Worm (Caenorhabditis elegans) whole organism, L1 larva: ENCODE measurements around the gene C24H10.2.

ENCODE experiments used
- C34B4.2 ChIP-seq: sonication (generic microtip); optimal IDR thresholded peaks from 2 replicates; lab custom pipeline; 2017; ENCODE audit warnings: mild to moderate bottlenecking, missing genetic modification characterization, missing compliant biosample characterization
- F16B12.6 ChIP-seq: fragments of 150-350 bp; optimal IDR thresholded peaks from 2 replicates; lab custom pipeline; 2014; ENCODE audit warnings: missing biosample characterization, missing genetic modification characterization
- Y116A8C.19 ChIP-seq: sonication (generic microtip); optimal IDR thresholded peaks from 2 replicates; lab custom pipeline; 2016; ENCODE audit warnings: missing compliant biosample characterization, missing genetic modification characterization, borderline replicate concordance
- aha-1 ChIP-seq: fragments of 150-350 bp; optimal IDR thresholded peaks from 2 replicates; lab custom pipeline; 2014; ENCODE audit warnings: missing biosample characterization, missing genetic modification characterization
- aly-2 ChIP-seq: fragments of 150-350 bp; optimal IDR thresholded peaks from 2 replicates; lab custom pipeline; 2014; ENCODE audit warnings: missing biosample characterization, missing genetic modification characterization
- ama-1 ChIP-seq: fragments of 150-350 bp; optimal IDR thresholded peaks from 2 replicates; lab custom pipeline; 2014
- blmp-1 ChIP-seq: fragments of 150-350 bp; optimal IDR thresholded peaks from 2 replicates; lab custom pipeline; 2014; ENCODE audit warnings: missing biosample characterization, missing genetic modification characterization
- ceh-63 ChIP-seq: fragments of 200-800 bp; sonication (Bioruptor generic); optimal IDR thresholded peaks from 2 replicates; lab custom pipeline; 2018; ENCODE audit warnings: mild to moderate bottlenecking, missing genetic modification characterization, missing compliant biosample characterization
- ceh-88 ChIP-seq: fragments of 200-800 bp; sonication (Bioruptor generic); IDR thresholded peaks from 2 replicates; pipeline ENCODE4 v1.3.6; 2022; ENCODE audit warnings: missing genetic modification characterization, missing compliant biosample characterization
- ceh-90 ChIP-seq: sonication (generic microtip); optimal IDR thresholded peaks from 2 replicates; lab custom pipeline; 2016; ENCODE audit warnings: missing genetic modification characterization, missing compliant biosample characterization
- dsc-1 ChIP-seq: sonication (generic microtip); optimal IDR thresholded peaks from 2 replicates; lab custom pipeline; 2016; ENCODE audit warnings: mild to moderate bottlenecking, missing genetic modification characterization, missing compliant biosample characterization
- efl-3 ChIP-seq: fragments of 200-800 bp; sonication (Bioruptor generic); optimal IDR thresholded peaks from 2 replicates; lab custom pipeline; 2018; ENCODE audit warnings: mild to moderate bottlenecking, missing genetic modification characterization, missing compliant biosample characterization
- egl-13 ChIP-seq: sonication (generic microtip); optimal IDR thresholded peaks from 2 replicates; lab custom pipeline; 2016; ENCODE audit warnings: missing genotype, missing genetic modification reagents, missing genetic modification characterization, missing compliant biosample characterization
- elt-3 ChIP-seq, 6 experiments: fragments of 150-350 bp in 1 of 6; sonication (generic microtip); optimal IDR thresholded peaks; 2 replicates each; lab custom pipeline; 2017 to 2018; ENCODE audit warnings: missing biosample characterization in 6 of 6, missing genetic modification characterization in 6 of 6, inconsistent platforms in 1 of 6
- fkh-10 ChIP-seq: sonication (generic microtip); optimal IDR thresholded peaks from 2 replicates; lab custom pipeline; 2017; ENCODE audit warnings: missing biosample characterization, missing genetic modification reagents, missing genetic modification characterization
- fkh-4 ChIP-seq: sonication (generic microtip); optimal IDR thresholded peaks from 2 replicates; lab custom pipeline; 2016; ENCODE audit warnings: missing compliant biosample characterization, missing genetic modification characterization, borderline replicate concordance
- fos-1 ChIP-seq: fragments of 150-350 bp; optimal IDR thresholded peaks from 2 replicates; lab custom pipeline; 2014; ENCODE audit warnings: missing biosample characterization, missing genetic modification characterization
- grh-1 ChIP-seq: fragments of 200-800 bp; sonication (Bioruptor generic); IDR thresholded peaks from 2 replicates; pipeline ENCODE4 v1.3.6; 2022; ENCODE audit warnings: missing genetic modification reagents, missing genetic modification characterization, missing compliant biosample characterization
- hlh-17 ChIP-seq: fragments of 200-800 bp; sonication (Bioruptor generic); optimal IDR thresholded peaks from 2 replicates; lab custom pipeline; 2018; ENCODE audit warnings: missing genetic modification characterization, mild to moderate bottlenecking, missing compliant biosample characterization, moderate library complexity, borderline replicate concordance
- hlh-4 ChIP-seq: sonication (generic microtip); optimal IDR thresholded peaks from 2 replicates; lab custom pipeline; 2016; ENCODE audit warnings: mild to moderate bottlenecking, missing genetic modification characterization, missing compliant biosample characterization
- hpl-2 ChIP-seq: fragments of 150-350 bp; optimal IDR thresholded peaks from 2 replicates; lab custom pipeline; 2014; ENCODE audit warnings: missing biosample characterization, missing genetic modification reagents, missing genetic modification characterization
- irx-1 ChIP-seq: sonication (generic microtip); optimal IDR thresholded peaks from 2 replicates; lab custom pipeline; 2016; ENCODE audit warnings: missing genetic modification characterization, missing compliant biosample characterization
- isw-1 ChIP-seq: fragments of 200-800 bp; sonication (Bioruptor generic); IDR thresholded peaks from 2 replicates; pipeline ENCODE4 v1.3.6; 2022; ENCODE audit warnings: missing genetic modification characterization, missing compliant biosample characterization
- jun-1 ChIP-seq: fragments of 150-350 bp; optimal IDR thresholded peaks from 2 replicates; lab custom pipeline; 2014; ENCODE audit warnings: missing biosample characterization, missing genetic modification reagents, missing genetic modification characterization
- lin-13 ChIP-seq: fragments of 150-350 bp; optimal IDR thresholded peaks from 2 replicates; lab custom pipeline; 2014; ENCODE audit warnings: missing biosample characterization, missing genetic modification reagents, missing genetic modification characterization
- lin-14 ChIP-seq: fragments of 200-800 bp; sonication (Bioruptor generic); optimal IDR thresholded peaks from 2 replicates; lab custom pipeline; 2018; ENCODE audit warnings: mild to moderate bottlenecking, missing genetic modification characterization, moderate library complexity, missing compliant biosample characterization
- lin-15B ChIP-seq: fragments of 150-350 bp; sonication (generic microtip); optimal IDR thresholded peaks from 3 replicates; lab custom pipeline; 2014; ENCODE audit warnings: missing biosample characterization, missing genetic modification characterization
- lin-39 ChIP-seq: fragments of 150-350 bp; optimal IDR thresholded peaks from 2 replicates; lab custom pipeline; 2014; ENCODE audit warnings: missing biosample characterization, missing genetic modification reagents, missing genetic modification characterization
- mdl-1 ChIP-seq, 2 experiments: fragments of 150-350 bp; optimal IDR thresholded peaks; 2 replicates each; lab custom pipeline; 2014 to 2017; ENCODE audit warnings: missing biosample characterization in 2 of 2, missing genetic modification characterization in 2 of 2, inconsistent platforms in 1 of 2
- mep-1 ChIP-seq: fragments of 150-350 bp; optimal IDR thresholded peaks from 2 replicates; lab custom pipeline; 2014; ENCODE audit warnings: missing biosample characterization, missing genetic modification characterization
- nhr-12 ChIP-seq: sonication (generic microtip); optimal IDR thresholded peaks from 2 replicates; lab custom pipeline; 2017; ENCODE audit warnings: missing biosample characterization, missing genetic modification characterization
- nhr-19 ChIP-seq: fragments of 200-800 bp; sonication (Bioruptor generic); conservative IDR thresholded peaks from 2 replicates; pipeline ENCODE4 v1.3.6; 2022; ENCODE audit warnings: missing genetic modification characterization, missing compliant biosample characterization
- nhr-237 ChIP-seq: fragments of 150-350 bp; optimal IDR thresholded peaks from 2 replicates; lab custom pipeline; 2014; ENCODE audit warnings: missing biosample characterization, missing genetic modification characterization
- nhr-76 ChIP-seq: sonication (generic microtip); optimal IDR thresholded peaks from 2 replicates; lab custom pipeline; 2017; ENCODE audit warnings: missing biosample characterization, missing genetic modification characterization
- nhr-85 ChIP-seq: sonication (generic microtip); peaks from one replicate; lab custom pipeline; 2016; ENCODE audit warnings: missing genetic modification characterization, inconsistent platforms, missing compliant biosample characterization
- nhr-90 ChIP-seq: sonication (generic microtip); optimal IDR thresholded peaks from 2 replicates; lab custom pipeline; 2016; ENCODE audit warnings: mild to moderate bottlenecking, missing genetic modification characterization, missing compliant biosample characterization; ENCODE audit not compliant: poor library complexity
- pqm-1 ChIP-seq: sonication (generic microtip); optimal IDR thresholded peaks from 3 replicates; lab custom pipeline; 2017; ENCODE audit warnings: missing biosample characterization, missing genetic modification characterization
- skn-1 ChIP-seq: fragments of 150-350 bp; optimal IDR thresholded peaks from 2 replicates; lab custom pipeline; 2014; ENCODE audit warnings: missing biosample characterization, missing genetic modification characterization
- snu-23 ChIP-seq: sonication (generic microtip); optimal IDR thresholded peaks from 2 replicates; lab custom pipeline; 2016; ENCODE audit warnings: missing genetic modification characterization, missing compliant biosample characterization
- sptf-1 ChIP-seq: fragments of 150-350 bp; optimal IDR thresholded peaks from 2 replicates; lab custom pipeline; 2014; ENCODE audit warnings: missing biosample characterization, missing genetic modification characterization
- tbx-2 ChIP-seq: sonication (generic microtip); optimal IDR thresholded peaks from 2 replicates; lab custom pipeline; 2016; ENCODE audit warnings: missing genetic modification characterization, missing compliant biosample characterization
- tlp-1 ChIP-seq: fragments of 150-350 bp; optimal IDR thresholded peaks from 2 replicates; lab custom pipeline; 2014; ENCODE audit warnings: missing biosample characterization, missing genetic modification characterization
- unc-130 ChIP-seq: fragments of 150-350 bp; optimal IDR thresholded peaks from 2 replicates; lab custom pipeline; 2017; ENCODE audit warnings: missing biosample characterization, missing genetic modification characterization, inconsistent platforms
- unc-86 ChIP-seq: sonication (generic microtip); optimal IDR thresholded peaks from 2 replicates; lab custom pipeline; 2016; ENCODE audit warnings: missing genetic modification characterization, missing compliant biosample characterization
- vab-15 ChIP-seq: sonication (generic microtip); optimal IDR thresholded peaks from 2 replicates; lab custom pipeline; 2017; ENCODE audit warnings: missing genotype, mild to moderate bottlenecking, missing genetic modification characterization, missing compliant biosample characterization
- ztf-4 ChIP-seq: fragments of 150-350 bp; optimal IDR thresholded peaks from 2 replicates; lab custom pipeline; 2014; ENCODE audit warnings: missing biosample characterization, missing genetic modification characterization

Gene C24H10.2

ce11 chrX:5022682-5023081, 41.7 kb upstream of the C24H10.2 start (continued):
- TF ChIP-seq nhr-237 (tag; lab: Kevin White, UChicago) (no peak), fkh-10 (GFP tag; lab: Kevin White, UChicago) (no peak), mdl-1 (tag; optimal IDR thresholded peaks at IDR 0.05; lab: Kevin White, UChicago) (peak in 1 of 2 experiments; percentile 63), lin-39 (tag; lab: Kevin White, UChicago) (no peak), elt-3 (tag; optimal IDR thresholded peaks at IDR 0.05; lab: Kevin White, UChicago) (no peak), lin-13 (peak; percentile 27), nhr-12 (tag; lab: Kevin White, UChicago) (no peak), vab-15 (tag; lab: Kevin White, UChicago) (no peak), lin-15B (tag; lab: Kevin White, UChicago) (no peak), hpl-2 (GFP tag; lab: Kevin White, UChicago) (no peak), ceh-90 (tag; lab: Kevin White, UChicago) (no peak), nhr-90 (tag; lab: Kevin White, UChicago) (no peak), unc-86 (tag; lab: Kevin White, UChicago) (no peak), ztf-4 (tag; lab: Kevin White, UChicago) (no peak), ceh-88 (GFP tag; lab: Robert Waterston, UW) (no peak), grh-1 (no peak), egl-13 (tag; lab: Kevin White, UChicago) (no peak), jun-1 (tag; lab: Kevin White, UChicago) (peak; percentile 37), blmp-1 (tag; lab: Kevin White, UChicago) (peak; percentile 17), skn-1 (no peak), fos-1 (tag; lab: Kevin White, UChicago) (no peak), unc-130 (tag; lab: Kevin White, UChicago) (peak; percentile 38), snu-23 (GFP tag; lab: Kevin White, UChicago) (peak; percentile 83), C34B4.2 (tag; lab: Kevin White, UChicago) (no peak), pqm-1 (tag; lab: Kevin White, UChicago) (no peak), aha-1 (no peak), tlp-1 (tag; lab: Kevin White, UChicago) (no peak), fkh-4 (tag; lab: Kevin White, UChicago) (no peak), sptf-1 (tag; lab: Kevin White, UChicago) (no peak), F16B12.6 (tag; lab: Kevin White, UChicago) (no peak), nhr-19 (peak; percentile 63), hlh-17 (GFP tag; lab: Kevin White, UChicago) (no peak), ceh-63 (no peak), hlh-4 (tag; lab: Kevin White, UChicago) (no peak), tbx-2 (tag; lab: Kevin White, UChicago) (peak; percentile 54), Y116A8C.19 (tag; lab: Kevin White, UChicago) (no peak), isw-1 (GFP tag; lab: Robert Waterston, UW) (no peak), dsc-1 (tag; lab: Kevin White, UChicago) (peak; percentile 63), efl-3 (GFP tag; lab: Kevin White, UChicago) (no peak), aly-2 (tag; lab: Kevin White, UChicago) (no peak)

ce11 chrX:5024300-5024699, 40.1 kb upstream of the C24H10.2 start, which contains the start of gene ZC449.1:
TSS of gene ZC449.1 (plus strand) at chrX:5024420.
- TF ChIP-seq Y116A8C.19 (tag; lab: Kevin White, UChicago), result no peak
- TF ChIP-seq blmp-1 (tag; lab: Kevin White, UChicago), result peak; percentile 73

ce11 chrX:5026461-5026860, 37.9 kb upstream of the C24H10.2 start:
- peak; percentile 36 for TF ChIP-seq lin-14 (GFP tag; lab: Kevin White, UChicago)
- TF ChIP-seq nhr-85, result no peak
- TF ChIP-seq hlh-17 (GFP tag; lab: Kevin White, UChicago), result no peak
- TF ChIP-seq ama-1 (lab: Kevin White, UChicago), result no peak
- TF ChIP-seq irx-1 (tag; lab: Kevin White, UChicago), result no peak
- no peak for TF ChIP-seq nhr-76 (tag; lab: Kevin White, UChicago)
- no peak for TF ChIP-seq mep-1 (tag; lab: Kevin White, UChicago)
- TF ChIP-seq, all 84 proteins: peak for 1
